Fruit fly (Drosophila melanogaster): Measurements from ENCODE around the gene CG46339.

CG46339 gene

dm6 chr3R:26882230-26883014, 33.1 kb upstream of the CG46339 start (continued):
- TF ChIP-seq zen2 (GFP tag; IDR thresholded peaks at IDR 0.05; ENCODE audit: partially characterized antibody) (no peak), Doc3 (GFP tag; IDR thresholded peaks at IDR 0.05; ENCODE audit: partially characterized antibody) (no peak), H2.0 (GFP tag; IDR thresholded peaks at IDR 0.05) (no peak), CG30403 (GFP tag; optimal IDR thresholded peaks at IDR 0.05) (no peak), dati (GFP tag; IDR thresholded peaks at IDR 0.05) (no peak), kni (GFP tag; optimal IDR thresholded peaks at IDR 0.05) (peak; percentile 43), ewg (GFP tag; optimal IDR thresholded peaks at IDR 0.05) (peak; percentile 24), aop (GFP tag; IDR thresholded peaks at IDR 0.05) (0 out of 2 replicates have a peak, but pooled peaks have one; percentile 25), CG7556 (GFP tag; optimal IDR thresholded peaks at IDR 0.05) (no peak), CG2678 (tag; optimal IDR thresholded peaks at IDR 0.05) (no peak), eyg (GFP tag; optimal IDR thresholded peaks at IDR 0.05) (no peak), chm (GFP tag; IDR thresholded peaks at IDR 0.05) (peak; percentile 64), Six4 (GFP tag; optimal IDR thresholded peaks at IDR 0.05) (no peak), CG18764 (GFP tag; optimal IDR thresholded peaks at IDR 0.05) (no peak), CG13424 (tag; optimal IDR thresholded peaks at IDR 0.05) (no peak), CG2712 (tag; optimal IDR thresholded peaks at IDR 0.05) (no peak), al (GFP tag; IDR thresholded peaks at IDR 0.05) (no peak), otp (GFP tag; IDR thresholded peaks at IDR 0.05) (no peak), gsb-n (tag; optimal IDR thresholded peaks at IDR 0.05) (no peak), Nf-YC (tag; optimal IDR thresholded peaks at IDR 0.05) (no peak), hb (GFP tag; IDR thresholded peaks at IDR 0.05; ENCODE audit: partially characterized antibody) (no peak), CG13775 (GFP tag; optimal IDR thresholded peaks at IDR 0.05) (no peak), NC2β (GFP tag; optimal IDR thresholded peaks at IDR 0.05) (no peak), psq (GFP tag; optimal IDR thresholded peaks at IDR 0.05) (no peak), ase (GFP tag; IDR thresholded peaks at IDR 0.05) (no peak), CG5953 (GFP tag; IDR thresholded peaks at IDR 0.05) (no peak), ftz-f1 (GFP tag; optimal IDR thresholded peaks at IDR 0.05) (no peak), eve (GFP tag; optimal IDR thresholded peaks at IDR 0.05) (no peak), zfh1 (GFP tag; IDR thresholded peaks at IDR 0.05) (no peak), esg (GFP tag; conservative IDR thresholded peaks at IDR 0.05) (no peak), corto (GFP tag; optimal IDR thresholded peaks at IDR 0.05) (no peak), CG4328 (GFP tag; optimal IDR thresholded peaks at IDR 0.05) (no peak), CG1647 (GFP tag; optimal IDR thresholded peaks at IDR 0.05) (no peak), D (optimal IDR thresholded peaks at IDR 0.05) (no peak), D (GFP tag; optimal IDR thresholded peaks at IDR 0.05) (peak; percentile 32), Ets65A (GFP tag) (no peak), grn (GFP tag; optimal IDR thresholded peaks at IDR 0.05) (no peak), CG34376 (GFP tag; optimal IDR thresholded peaks at IDR 0.05) (no peak), emc (GFP tag; optimal IDR thresholded peaks at IDR 0.05) (no peak), nom (GFP tag; optimal IDR thresholded peaks at IDR 0.05) (no peak), CG5180 (GFP tag; optimal IDR thresholded peaks at IDR 0.05) (no peak), bbx (GFP tag; IDR thresholded peaks at IDR 0.05; ENCODE audit: partially characterized antibody) (no peak), CG11504 (tag; optimal IDR thresholded peaks at IDR 0.05) (no peak), Atf-2 (GFP tag; optimal IDR thresholded peaks at IDR 0.05) (no peak), CG34224 (GFP tag; IDR thresholded peaks at IDR 0.05; ENCODE audit: partially characterized antibody) (no peak), CG14860 (GFP tag; IDR thresholded peaks at IDR 0.05; ENCODE audit: partially characterized antibody) (no peak), sob (GFP tag; IDR thresholded peaks at IDR 0.05) (0 out of 2 replicates have a peak, but pooled peaks have one; percentile 12), Jarid2 (GFP tag; optimal IDR thresholded peaks at IDR 0.05) (peak; percentile 12), E2f2 (GFP tag; IDR thresholded peaks at IDR 0.05) (no peak), Antp (GFP tag; optimal IDR thresholded peaks at IDR 0.05) (no peak)
